Worm (Caenorhabditis elegans): Measurements from ENCODE around the gene msp-49.

msp-49 gene

DNA sequence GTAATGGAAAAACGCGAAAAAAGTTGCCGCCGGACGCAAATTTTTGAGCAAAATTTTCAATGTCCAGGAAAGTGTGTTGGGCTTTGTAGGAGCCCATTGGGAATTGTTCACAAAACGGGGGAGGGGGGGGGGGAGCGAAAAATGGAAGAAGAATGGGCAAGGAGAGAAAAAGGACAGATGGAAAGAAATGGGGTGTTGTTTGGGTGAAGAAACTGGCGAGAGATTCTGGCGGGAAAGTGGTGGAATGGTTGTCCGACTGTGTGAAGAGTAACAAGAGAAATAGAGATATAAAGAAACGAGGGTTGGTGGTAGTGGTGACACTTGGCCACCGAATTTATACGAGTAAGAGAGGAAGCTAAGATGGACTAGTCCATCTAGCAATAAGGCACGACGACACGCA is 32.1 kb downstream of the msp-49 start:
- TF ChIP-seq hmg-1.2 (GFP tag; IDR thresholded peaks at IDR 0.05), result peak; percentile 36; the same call in 1 of the 2 replicates
- no peak for TF ChIP-seq gei-17 (GFP tag; optimal IDR thresholded peaks at IDR 0.05)
- TF ChIP-seq nfyb-1 (GFP tag; IDR thresholded peaks at IDR 0.05), result 0 out of 2 replicates have a peak, but pooled peaks have one; percentile 43

DNA sequence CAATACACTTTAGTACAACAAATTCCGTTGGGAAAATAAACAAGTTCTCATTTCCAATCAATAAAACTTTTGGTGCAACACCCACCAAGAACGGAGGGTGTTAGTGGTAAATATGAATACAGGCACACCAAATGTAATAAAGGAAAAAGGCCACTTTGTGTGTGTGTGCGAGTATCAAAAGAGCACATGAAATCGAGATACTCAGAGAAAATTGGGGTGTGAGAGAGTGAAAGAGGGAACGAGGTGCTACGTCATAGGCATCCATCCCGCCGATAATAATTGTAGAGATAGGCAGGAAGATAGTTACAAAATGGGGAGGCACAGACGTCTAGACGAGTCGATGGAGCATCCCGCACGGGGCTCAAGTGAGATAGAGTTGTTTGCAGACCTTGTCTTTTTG is 33.6 kb downstream of the msp-49 start:
- TF ChIP-seq somi-1 (GFP tag; optimal IDR thresholded peaks at IDR 0.05) (no peak), B0336.3 (GFP tag; IDR thresholded peaks at IDR 0.05) (0 out of 2 replicates have a peak, but pooled peaks have one; percentile 21), hmg-1.2 (GFP tag; IDR thresholded peaks at IDR 0.05) (peak; percentile 77), cebp-1 (GFP tag; IDR thresholded peaks at IDR 0.05) (no peak), cebp-1 (tag; optimal IDR thresholded peaks at IDR 0.05) (peak; percentile 21), nhr-80 (tag; optimal IDR thresholded peaks at IDR 0.05) (peak; percentile 55)

- TF ChIP-seq nfyb-1 (GFP tag; IDR thresholded peaks at IDR 0.05) (no peak), attf-5 (GFP tag; optimal IDR thresholded peaks at IDR 0.05) (no peak), cebp-1 (GFP tag; IDR thresholded peaks at IDR 0.05) (no peak), cebp-1 (tag; optimal IDR thresholded peaks at IDR 0.05) (no peak), lsy-27 (tag; optimal IDR thresholded peaks at IDR 0.05; ENCODE audit: borderline replicate concordance, insufficient read depth) (no peak), ztf-26 (tag; optimal IDR thresholded peaks at IDR 0.05) (no peak), F23B12.7 (tag; optimal IDR thresholded peaks at IDR 0.05; ENCODE audit: insufficient read depth) (no peak), K12H6.12 (tag; optimal IDR thresholded peaks at IDR 0.05) (no peak), zfh-2 (GFP tag; conservative IDR thresholded peaks at IDR 0.05) (no peak), ztf-6 (GFP tag; IDR thresholded peaks at IDR 0.05) (no peak), D2030.7 (GFP tag; IDR thresholded peaks at IDR 0.05) (no peak), K11D2.4 (GFP tag; IDR thresholded peaks at IDR 0.05) (no peak), ccch-3 (GFP tag; optimal IDR thresholded peaks at IDR 0.05) (no peak), egl-18 (GFP tag; IDR thresholded peaks at IDR 0.05) (no peak)
Measured at ce11 chrII:5228662-5229061, 34.5 kb downstream of the msp-49 start.

- TF ChIP-seq ceh-79 (tag; optimal IDR thresholded peaks at IDR 0.05), result no peak
- TF ChIP-seq sptf-2 (GFP tag; optimal IDR thresholded peaks at IDR 0.05), result no peak
- no peak for TF ChIP-seq B0261.1 (tag; optimal IDR thresholded peaks at IDR 0.05)
- TF ChIP-seq lsy-27 (tag; optimal IDR thresholded peaks at IDR 0.05; ENCODE audit: borderline replicate concordance, insufficient read depth), result no peak
- no peak for TF ChIP-seq ztf-28 (GFP tag; IDR thresholded peaks at IDR 0.05)
- no peak for TF ChIP-seq efl-1 (GFP tag; optimal IDR thresholded peaks at IDR 0.05)
- TF ChIP-seq egl-18 (GFP tag; IDR thresholded peaks at IDR 0.05), result 0 out of 2 replicates have a peak, but pooled peaks have one; percentile 50
Measured at ce11 chrII:5229596-5229995, 35.4 kb downstream of the msp-49 start, which contains the start of gene EGAP2.2. Gene EGAP2.2 (plus strand): TSS chrII:5229896.

DNA sequence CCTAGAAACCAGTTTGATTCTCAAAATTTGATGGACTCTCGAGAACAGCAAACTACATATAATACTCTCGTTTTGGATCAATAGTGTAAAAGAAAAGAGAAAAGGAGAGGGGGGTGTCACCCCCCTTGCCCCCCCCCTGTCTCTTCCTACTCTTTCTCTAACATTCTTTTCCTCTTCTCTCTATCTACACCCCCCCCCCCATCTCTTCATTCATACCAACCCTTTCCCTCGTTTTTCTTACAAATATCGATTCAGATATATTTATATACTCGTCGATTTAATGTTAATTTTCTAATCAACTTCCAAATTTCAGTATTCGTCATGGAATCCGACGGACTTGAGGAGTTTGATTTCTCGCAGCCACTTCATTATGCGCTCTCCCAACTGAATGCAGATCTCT is 36.9 kb downstream of the msp-49 start, which contains the start of gene EGAP2.1:
EGAP2.1 (plus strand) TSS at position 301 of the 400 bp plus-strand sequence.
- TF ChIP-seq madf-6 (GFP tag; IDR thresholded peaks at IDR 0.05) (no peak), Y79H2A.3 (GFP tag; conservative IDR thresholded peaks at IDR 0.05) (no peak), lin-26 (GFP tag; IDR thresholded peaks at IDR 0.05) (no peak), mel-28 (tag; optimal IDR thresholded peaks at IDR 0.05; ENCODE audit: borderline replicate concordance) (no peak), Y95B8A.8 (GFP tag; IDR thresholded peaks at IDR 0.05) (no peak), bed-2 (GFP tag; IDR thresholded peaks at IDR 0.05) (no peak), egl-18 (GFP tag; IDR thresholded peaks at IDR 0.05) (no peak), dpl-1 (GFP tag; optimal IDR thresholded peaks at IDR 0.05) (no peak), sptf-2 (GFP tag; optimal IDR thresholded peaks at IDR 0.05) (no peak), athp-1 (tag; optimal IDR thresholded peaks at IDR 0.05) (no peak), attf-6 (GFP tag; IDR thresholded peaks at IDR 0.05) (no peak), Y53G8AR.9 (GFP tag; conservative IDR thresholded peaks at IDR 0.05) (no peak), lin-40 (tag; optimal IDR thresholded peaks at IDR 0.05) (no peak), ztf-26 (tag; optimal IDR thresholded peaks at IDR 0.05) (no peak), ceh-58 (GFP tag; IDR thresholded peaks at IDR 0.05) (no peak), unc-130 (GFP tag; optimal IDR thresholded peaks at IDR 0.05) (no peak)

Data from whole organism, young adult.